Worm (Caenorhabditis elegans): ENCODE measurements around the gene ZK1248.19.

Gene ZK1248.19

DNA sequence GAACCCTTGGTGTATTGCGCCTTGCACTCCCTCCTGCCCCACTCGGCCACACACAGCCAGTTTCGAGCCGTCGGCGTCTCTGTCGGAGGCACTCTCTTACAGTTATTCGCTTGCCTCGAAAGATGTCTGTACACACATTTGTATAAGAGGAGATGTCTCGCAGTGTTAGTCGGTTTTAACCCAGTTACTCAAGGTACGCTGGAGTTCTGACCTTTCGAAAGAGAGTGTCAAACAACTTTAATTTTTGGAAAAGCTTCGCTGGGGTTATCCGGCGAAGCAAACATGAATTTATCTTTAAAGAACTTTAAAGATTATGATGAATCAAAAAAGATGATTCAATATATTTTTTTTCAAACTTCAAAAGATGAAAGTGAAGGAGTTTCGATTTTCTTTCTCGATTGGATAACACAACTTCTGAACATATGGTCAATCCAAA lies 5.5 kb upstream of the ZK1248.19 start (continued):
- TF ChIP-seq D2030.7 (GFP tag; IDR thresholded peaks at IDR 0.05) (peak; percentile 99), hlh-26 (GFP tag; conservative IDR thresholded peaks at IDR 0.05) (no peak), ceh-58 (GFP tag; IDR thresholded peaks at IDR 0.05) (peak; percentile 61; the same call in 1 of the 2 replicates), gei-17 (GFP tag; optimal IDR thresholded peaks at IDR 0.05) (peak; percentile 95), K11D2.4 (GFP tag; IDR thresholded peaks at IDR 0.05) (peak; percentile 98), ceh-40 (GFP tag; IDR thresholded peaks at IDR 0.05) (peak; percentile 80), ceh-100 (GFP tag; IDR thresholded peaks at IDR 0.05) (peak; percentile 95), let-526 (GFP tag; IDR thresholded peaks at IDR 0.05) (peak; percentile 97), madf-10 (tag; optimal IDR thresholded peaks at IDR 0.05) (peak; percentile 97), Y79H2A.3 (GFP tag; conservative IDR thresholded peaks at IDR 0.05) (peak; percentile 94), sptf-2 (GFP tag; optimal IDR thresholded peaks at IDR 0.05) (peak; percentile 91), dpff-1 (tag; optimal IDR thresholded peaks at IDR 0.05) (peak; percentile 81), snpc-1.1 (tag; optimal IDR thresholded peaks at IDR 0.05; ENCODE audit: insufficient read depth) (peak; percentile 99), sdz-38 (tag; optimal IDR thresholded peaks at IDR 0.05) (peak; percentile 59), attf-5 (GFP tag; optimal IDR thresholded peaks at IDR 0.05) (peak; percentile 95), madf-3 (GFP tag; IDR thresholded peaks at IDR 0.05) (peak; percentile 95), snpc-3.4 (tag; optimal IDR thresholded peaks at IDR 0.05) (peak; percentile 99), ceh-91 (GFP tag; IDR thresholded peaks at IDR 0.05) (peak; percentile 76), aptf-3 (GFP tag; IDR thresholded peaks at IDR 0.05) (peak; percentile 81), F49E8.2 (tag; optimal IDR thresholded peaks at IDR 0.05; ENCODE audit: insufficient read depth) (peak; percentile 97), egrh-3 (GFP tag; IDR thresholded peaks at IDR 0.05) (peak; percentile 84), nfya-2 (GFP tag; IDR thresholded peaks at IDR 0.05) (peak; percentile 76; the same call in 1 of the 2 replicates), ets-4 (GFP tag; optimal IDR thresholded peaks at IDR 0.05) (peak; percentile 94), attf-3 (GFP tag; conservative IDR thresholded peaks at IDR 0.05) (peak; percentile 84), lir-1 (GFP tag; conservative IDR thresholded peaks at IDR 0.05) (peak; percentile 94), fkh-3 (tag; optimal IDR thresholded peaks at IDR 0.05) (peak; percentile 86), mes-4 (tag; optimal IDR thresholded peaks at IDR 0.05) (peak; percentile 77), snpc-1.3 (tag; optimal IDR thresholded peaks at IDR 0.05; ENCODE audit: insufficient read depth) (peak; percentile 96), dpl-1 (GFP tag; optimal IDR thresholded peaks at IDR 0.05) (peak; percentile 11), ztf-6 (GFP tag; IDR thresholded peaks at IDR 0.05) (peak; percentile 95), dox-1 (GFP tag; IDR thresholded peaks at IDR 0.05) (peak; percentile 99), B0336.3 (GFP tag; IDR thresholded peaks at IDR 0.05) (peak; percentile 100), pha-4 (tag; optimal IDR thresholded peaks at IDR 0.05) (peak; percentile 99), T07F8.4 (tag; optimal IDR thresholded peaks at IDR 0.05) (peak; percentile 94), K12H6.12 (tag; optimal IDR thresholded peaks at IDR 0.05) (peak; percentile 99), ccch-3 (GFP tag; optimal IDR thresholded peaks at IDR 0.05) (peak; percentile 31), B0035.1 (tag; optimal IDR thresholded peaks at IDR 0.05) (peak; percentile 97), tbx-9 (tag; optimal IDR thresholded peaks at IDR 0.05; ENCODE audit: borderline replicate concordance) (no peak), lsl-1 (GFP tag; optimal IDR thresholded peaks at IDR 0.05) (peak; percentile 84), sea-2 (GFP tag; IDR thresholded peaks at IDR 0.05) (peak; percentile 93), bed-1 (GFP tag; IDR thresholded peaks at IDR 0.05) (peak; percentile 77; the same call in 1 of the 2 replicates), die-1 (tag; optimal IDR thresholded peaks at IDR 0.05) (peak; percentile 88), B0019.2 (GFP tag; conservative IDR thresholded peaks at IDR 0.05) (peak; percentile 82), hmg-20 (GFP tag; IDR thresholded peaks at IDR 0.05) (peak; percentile 97), ztf-25 (GFP tag; IDR thresholded peaks at IDR 0.05) (peak; percentile 80), lin-40 (tag; optimal IDR thresholded peaks at IDR 0.05) (peak; percentile 99), athp-1 (tag; optimal IDR thresholded peaks at IDR 0.05) (peak; percentile 95), nhr-27 (tag; optimal IDR thresholded peaks at IDR 0.05) (peak; percentile 93)
